Fruit fly (Drosophila melanogaster): ENCODE measurements around the gene Sik2.

Gene Sik2

dm6 chrX:2076412-2077357 is 15.0 kb upstream of the Sik2 start, which contains the start of gene CG4025:
Gene CG4025, plus strand, starts transcription at chrX:2076966.
- TF ChIP-seq CTCF (optimal IDR thresholded peaks at IDR 0.05) (no peak), CG8478 (optimal IDR thresholded peaks at IDR 0.05) (no peak)

dm6 chrX:2075846-2076377 is 14.2 kb upstream of the Sik2 start, which contains the start of gene CG4045:
Gene CG4045, minus strand, starts transcription at chrX:2075900.
- no peak for TF ChIP-seq CTCF (optimal IDR thresholded peaks at IDR 0.05)
- TF ChIP-seq CG8478 (optimal IDR thresholded peaks at IDR 0.05), result no peak

- no peak for TF ChIP-seq CG8478 (optimal IDR thresholded peaks at IDR 0.05)
- no peak for TF ChIP-seq CTCF (optimal IDR thresholded peaks at IDR 0.05)
These were observed 11.6 kb upstream of the Sik2 start, which contains the start of gene CG4199 for dm6 chrX:2073325-2073724. Gene CG4199, minus strand, starts transcription at chrX:2073483.

- TF ChIP-seq CTCF (optimal IDR thresholded peaks at IDR 0.05), result no peak
- TF ChIP-seq CG8478 (optimal IDR thresholded peaks at IDR 0.05), result no peak
These were observed 10.4 kb upstream of the Sik2 start, which contains the start of gene Rtca for dm6 chrX:2071878-2072817. Gene Rtca, plus strand, starts transcription at chrX:2072413.

dm6 chrX:2070708-2071063 is 9.0 kb upstream of the Sik2 start:
- TF ChIP-seq CG8478 (optimal IDR thresholded peaks at IDR 0.05) (no peak), CTCF (optimal IDR thresholded peaks at IDR 0.05) (no peak)

dm6 chrX:2069787-2070707 is 8.3 kb upstream of the Sik2 start:
- TF ChIP-seq CTCF (optimal IDR thresholded peaks at IDR 0.05), result no peak
- no peak for TF ChIP-seq CG8478 (optimal IDR thresholded peaks at IDR 0.05)

- no peak for TF ChIP-seq CTCF (optimal IDR thresholded peaks at IDR 0.05)
- TF ChIP-seq CG8478 (optimal IDR thresholded peaks at IDR 0.05), result no peak
These were observed 6.6 kb upstream of the Sik2 start, which contains the start of gene CG4194 for dm6 chrX:2068292-2068691. Gene CG4194, plus strand, starts transcription at chrX:2068592.

- TF ChIP-seq CG8478 (optimal IDR thresholded peaks at IDR 0.05) (no peak), CTCF (optimal IDR thresholded peaks at IDR 0.05) (no peak)
These were observed 4.5 kb upstream of the Sik2 start, which contains the start of gene CG14054 for dm6 chrX:2066259-2066658. Gene CG14054, minus strand, starts transcription at chrX:2066359.

dm6 chrX:2065073-2065472 is 3.4 kb upstream of the Sik2 start, which contains the start of gene CG4281:
Gene CG4281, minus strand, starts transcription at chrX:2065142.
- TF ChIP-seq CG8478 (optimal IDR thresholded peaks at IDR 0.05) (no peak), CTCF (optimal IDR thresholded peaks at IDR 0.05) (no peak)

- TF ChIP-seq CTCF (optimal IDR thresholded peaks at IDR 0.05) (no peak), CG8478 (optimal IDR thresholded peaks at IDR 0.05) (no peak)
These were observed 596 bp downstream of the Sik2 start for dm6 chrX:2061119-2061518.

dm6 chrX:2050070-2050899 is 11.4 kb downstream of the Sik2 start, which contains the start of gene moody:
Gene moody, minus strand, starts transcription at chrX:2050120.
- no peak for TF ChIP-seq CG8478 (optimal IDR thresholded peaks at IDR 0.05)
- no peak for TF ChIP-seq CTCF (optimal IDR thresholded peaks at IDR 0.05)

dm6 chrX:2048778-2049686 is 12.7 kb downstream of the Sik2 start:
- TF ChIP-seq CG8478 (optimal IDR thresholded peaks at IDR 0.05) (no peak), CTCF (optimal IDR thresholded peaks at IDR 0.05) (no peak)

Measured in S2 (cell line).